Worm (Caenorhabditis elegans): ENCODE results near the gene F23B12.7.

F23B12.7 gene

ce11 chrV:14448669-14449068, 828 bp upstream of the F23B12.7 start:
- TF ChIP-seq lin-14 (GFP tag; optimal IDR thresholded peaks at IDR 0.05) (no peak), skn-1 (tag; optimal IDR thresholded peaks at IDR 0.05) (no peak), nhr-71 (tag; optimal IDR thresholded peaks at IDR 0.05) (peak; percentile 14), sox-4 (tag; optimal IDR thresholded peaks at IDR 0.05) (no peak), elt-3 (tag; optimal IDR thresholded peaks at IDR 0.05) (peak in 1 of 6 experiments; percentile 69), F16B12.6 (tag; optimal IDR thresholded peaks at IDR 0.05) (no peak), mef-2 (tag; optimal IDR thresholded peaks at IDR 0.05) (no peak), nhr-85 (tag) (no peak), nhr-84 (tag; optimal IDR thresholded peaks at IDR 0.05) (no peak)

- TF ChIP-seq lin-13 (GFP tag; optimal IDR thresholded peaks at IDR 0.05) = no peak
- no peak for TF ChIP-seq nhr-71 (tag; optimal IDR thresholded peaks at IDR 0.05)
- no peak for TF ChIP-seq F16B12.6 (tag; optimal IDR thresholded peaks at IDR 0.05)
- no peak for TF ChIP-seq pqm-1 (tag; optimal IDR thresholded peaks at IDR 0.05)
- TF ChIP-seq nhr-77 (tag; optimal IDR thresholded peaks at IDR 0.05) = no peak
- no peak for TF ChIP-seq ztf-4 (tag; optimal IDR thresholded peaks at IDR 0.05)
- TF ChIP-seq aly-2 (tag; optimal IDR thresholded peaks at IDR 0.05) = no peak
- no peak for TF ChIP-seq mef-2 (tag; optimal IDR thresholded peaks at IDR 0.05)
- no peak for TF ChIP-seq efl-3 (GFP tag; optimal IDR thresholded peaks at IDR 0.05)
- no peak for TF ChIP-seq xbp-1 (tag; optimal IDR thresholded peaks at IDR 0.05)
- no peak for TF ChIP-seq pag-3 (tag; optimal IDR thresholded peaks at IDR 0.05; ENCODE audit: borderline replicate concordance, insufficient read depth)
- no peak for TF ChIP-seq zip-4 (GFP tag; optimal IDR thresholded peaks at IDR 0.05)
- no peak for TF ChIP-seq ama-1 (optimal IDR thresholded peaks at IDR 0.05)
- TF ChIP-seq nhr-20 (tag; optimal IDR thresholded peaks at IDR 0.05) = peak; percentile 13
- TF ChIP-seq snpc-4 (tag; optimal IDR thresholded peaks at IDR 0.05) = no peak
- TF ChIP-seq mep-1 (tag; optimal IDR thresholded peaks at IDR 0.05) = no peak
- no peak for TF ChIP-seq nhr-84 (tag; optimal IDR thresholded peaks at IDR 0.05)
- no peak for TF ChIP-seq alr-1 (tag; optimal IDR thresholded peaks at IDR 0.05; ENCODE audit: borderline replicate concordance)
- TF ChIP-seq unc-98 (GFP tag; IDR thresholded peaks at IDR 0.05) = no peak
- no peak for TF ChIP-seq elt-3 (tag; optimal IDR thresholded peaks at IDR 0.05)
- TF ChIP-seq lin-35 (GFP tag; optimal IDR thresholded peaks at IDR 0.05) = peak; percentile 71 to 92
- TF ChIP-seq C16A3.4 (tag; optimal IDR thresholded peaks at IDR 0.05) = peak; percentile 23
- TF ChIP-seq nhr-47 (tag; optimal IDR thresholded peaks at IDR 0.05) = no peak
- TF ChIP-seq tlp-1 (tag; optimal IDR thresholded peaks at IDR 0.05) = no peak
- no peak for TF ChIP-seq mab-9 (GFP tag; IDR thresholded peaks at IDR 0.05)
- no peak for TF ChIP-seq ceh-88 (GFP tag; IDR thresholded peaks at IDR 0.05)
- TF ChIP-seq lsy-2 (tag; optimal IDR thresholded peaks at IDR 0.05) = peak in 1 of 2 experiments; percentile 49
- TF ChIP-seq zag-1 (tag; optimal IDR thresholded peaks at IDR 0.05) = no peak
- TF ChIP-seq pax-3 (tag; optimal IDR thresholded peaks at IDR 0.05) = no peak
- no peak for TF ChIP-seq ceh-8 (GFP tag; optimal IDR thresholded peaks at IDR 0.05)
- no peak for TF ChIP-seq Y116A8C.19 (tag; optimal IDR thresholded peaks at IDR 0.05; ENCODE audit: borderline replicate concordance)
- no peak for TF ChIP-seq lin-15B (tag; optimal IDR thresholded peaks at IDR 0.05)
- TF ChIP-seq jun-1 (tag; optimal IDR thresholded peaks at IDR 0.05) = no peak
- no peak for TF ChIP-seq lir-3 (tag; optimal IDR thresholded peaks at IDR 0.05; ENCODE audit: poor library complexity)
- no peak for TF ChIP-seq skn-1 (tag; optimal IDR thresholded peaks at IDR 0.05)
- no peak for TF ChIP-seq ets-5 (GFP tag; IDR thresholded peaks at IDR 0.05)
- TF ChIP-seq snu-23 (GFP tag; optimal IDR thresholded peaks at IDR 0.05) = peak; percentile 4
- TF ChIP-seq C04F5.9 (tag; optimal IDR thresholded peaks at IDR 0.05) = no peak
- no peak for TF ChIP-seq sox-4 (tag; optimal IDR thresholded peaks at IDR 0.05)
- no peak for TF ChIP-seq blmp-1 (tag; optimal IDR thresholded peaks at IDR 0.05)
- no peak for TF ChIP-seq tbx-2 (tag; optimal IDR thresholded peaks at IDR 0.05)
- no peak for TF ChIP-seq nhr-12 (tag; optimal IDR thresholded peaks at IDR 0.05)
- TF ChIP-seq unc-130 (tag; optimal IDR thresholded peaks at IDR 0.05) = peak; percentile 16
- TF ChIP-seq hpl-2 (GFP tag; optimal IDR thresholded peaks at IDR 0.05) = no peak
- TF ChIP-seq vab-15 (tag; optimal IDR thresholded peaks at IDR 0.05) = no peak
- no peak for TF ChIP-seq nhr-90 (tag; optimal IDR thresholded peaks at IDR 0.05; ENCODE audit: poor library complexity)
- TF ChIP-seq efl-1 (optimal IDR thresholded peaks at IDR 0.05) = peak; percentile 82 to 94
- peak; percentile 84 to 99 for TF ChIP-seq efl-1 (GFP tag; optimal IDR thresholded peaks at IDR 0.05 in 1 of 2)
- TF ChIP-seq unc-86 (tag; optimal IDR thresholded peaks at IDR 0.05) = no peak
- no peak for TF ChIP-seq nhr-28 (tag; optimal IDR thresholded peaks at IDR 0.05)
Observed at ce11 chrV:14456626-14457025, 7.1 kb downstream of the F23B12.7 start, which contains the start of gene bmk-1. TSS of gene bmk-1 (minus strand) at chrV:14456984.
